Worm (Caenorhabditis elegans) whole organism, L4 larva: Measurements from ENCODE around the gene K01A6.4.

ENCODE experiments used
- F10B5.3 ChIP-seq: sonication (generic microtip); optimal IDR thresholded peaks from 2 replicates; lab custom pipeline; 2016; ENCODE audit warnings: mild to moderate bottlenecking, missing genetic modification characterization, missing compliant biosample characterization
- F49E8.2 ChIP-seq: sonication (generic microtip); optimal IDR thresholded peaks from 2 replicates; lab custom pipeline; 2016; ENCODE audit warnings: missing compliant biosample characterization, mild to moderate bottlenecking, missing genetic modification characterization, borderline replicate concordance
- T20F7.1 ChIP-seq: fragments of 200-800 bp; sonication (Bioruptor generic); optimal IDR thresholded peaks from 2 replicates; lab custom pipeline; 2018; ENCODE audit warnings: mild to moderate bottlenecking, missing genetic modification characterization, missing compliant biosample characterization
- Y105C5A.15 ChIP-seq: fragments of 200-800 bp; sonication (Bioruptor generic); IDR thresholded peaks from 2 replicates; pipeline ENCODE4 v1.3.6; 2022; ENCODE audit warnings: missing genetic modification characterization, missing compliant biosample characterization
- Y48G9A.11 ChIP-seq: fragments of 200-800 bp; sonication (Bioruptor generic); IDR thresholded peaks from 2 replicates; pipeline ENCODE4 v1.3.6; 2022; ENCODE audit warnings: missing genetic modification reagents, missing genetic modification characterization, missing compliant biosample characterization
- Y5F2A.4 ChIP-seq: fragments of 200-800 bp; sonication (Bioruptor generic); optimal IDR thresholded peaks from 2 replicates; lab custom pipeline; 2018; ENCODE audit warnings: mild to moderate bottlenecking, missing genetic modification characterization, missing compliant biosample characterization
- Y75B8A.6 ChIP-seq: fragments of 200-800 bp; sonication (Bioruptor generic); IDR thresholded peaks from 2 replicates; pipeline ENCODE4 v1.3.6; 2022; ENCODE audit warnings: missing genetic modification reagents, missing genetic modification characterization, missing compliant biosample characterization
- attf-4 ChIP-seq: sonication (generic microtip); optimal IDR thresholded peaks from 3 replicates; lab custom pipeline; 2017; ENCODE audit warnings: missing biosample characterization, missing genetic modification characterization
- ceh-82 ChIP-seq: sonication (generic microtip); optimal IDR thresholded peaks from 2 replicates; lab custom pipeline; 2017; ENCODE audit warnings: missing biosample characterization, missing genetic modification characterization
- ces-1 ChIP-seq: fragments of 150-350 bp; sonication (generic microtip); optimal IDR thresholded peaks from 4 replicates; lab custom pipeline; 2014; ENCODE audit warnings: missing biosample characterization, missing genetic modification reagents, missing genetic modification characterization
- cey-2 ChIP-seq: sonication (generic microtip); optimal IDR thresholded peaks from 3 replicates; lab custom pipeline; 2017; ENCODE audit warnings: missing genetic modification characterization, mild to moderate bottlenecking, missing compliant biosample characterization, antibody characterized with exemption, borderline replicate concordance; ENCODE audit not compliant: insufficient read depth
- daf-19 ChIP-seq: fragments of 200-800 bp; sonication (Bioruptor generic); conservative IDR thresholded peaks from 2 replicates; pipeline ENCODE4 v1.3.6; 2022; ENCODE audit warnings: missing genetic modification characterization, missing compliant biosample characterization
- dmd-6 ChIP-seq: fragments of 200-800 bp; sonication (Bioruptor generic); IDR thresholded peaks from 2 replicates; pipeline ENCODE4 v1.3.6; 2022; ENCODE audit warnings: missing genetic modification reagents, missing genetic modification characterization, missing compliant biosample characterization
- duxl-1 ChIP-seq: sonication (generic microtip); optimal IDR thresholded peaks from 2 replicates; lab custom pipeline; 2016; ENCODE audit warnings: mild to moderate bottlenecking, missing genetic modification characterization, moderate library complexity, missing compliant biosample characterization; ENCODE audit not compliant: poor library complexity
- dve-1 ChIP-seq: sonication (generic microtip); optimal IDR thresholded peaks from 2 replicates; lab custom pipeline; 2017; ENCODE audit warnings: antibody characterized with exemption, mild to moderate bottlenecking, missing genetic modification characterization, missing compliant biosample characterization; ENCODE audit not compliant: insufficient read depth
- egl-27 ChIP-seq: sonication (generic microtip); optimal IDR thresholded peaks from 3 replicates; lab custom pipeline; 2017; ENCODE audit warnings: missing biosample characterization, missing genetic modification reagents, missing genetic modification characterization
- fos-1 ChIP-seq: fragments of 150-350 bp; optimal IDR thresholded peaks from 2 replicates; lab custom pipeline; 2014; ENCODE audit warnings: missing biosample characterization, missing genetic modification characterization
- gei-8 ChIP-seq: fragments of 200-800 bp; sonication (Bioruptor generic); optimal IDR thresholded peaks from 2 replicates; lab custom pipeline; 2018; ENCODE audit warnings: mild to moderate bottlenecking, missing genetic modification characterization, missing compliant biosample characterization
- hif-1 ChIP-seq, 2 experiments: sonication (generic microtip); optimal IDR thresholded peaks; 2 replicates each; lab custom pipeline; 2016 to 2017; ENCODE audit warnings: missing compliant biosample characterization in 2 of 2, missing genetic modification characterization in 2 of 2, missing genetic modification reagents in 2 of 2, missing genotype in 2 of 2, mild to moderate bottlenecking in 1 of 2
- hlh-11 ChIP-seq: fragments of 200-800 bp; sonication (Bioruptor generic); optimal IDR thresholded peaks from 2 replicates; lab custom pipeline; 2018; ENCODE audit warnings: mild to moderate bottlenecking, missing genetic modification characterization, missing compliant biosample characterization
- hmg-1.1 ChIP-seq: fragments of 200-800 bp; sonication (Bioruptor generic); IDR thresholded peaks from 2 replicates; pipeline ENCODE4 v1.3.6; 2022; ENCODE audit warnings: missing genetic modification reagents, missing genetic modification characterization, missing compliant biosample characterization
- lim-7 ChIP-seq: fragments of 200-800 bp; sonication (Bioruptor generic); IDR thresholded peaks from 2 replicates; pipeline ENCODE4 v1.3.6; 2022; ENCODE audit warnings: missing genetic modification characterization, missing compliant biosample characterization
- lin-29 ChIP-seq: fragments of 200-800 bp; sonication (Bioruptor generic); IDR thresholded peaks from 2 replicates; pipeline ENCODE4 v1.3.6; 2022; ENCODE audit warnings: missing genetic modification reagents, missing genetic modification characterization, missing compliant biosample characterization
- lsy-2 ChIP-seq, 2 experiments: fragments of 150-350 bp in 1 of 2; sonication (generic microtip) in 1 of 2; optimal IDR thresholded peaks; 2 replicates each; lab custom pipeline; 2014 to 2017; ENCODE audit warnings: missing biosample characterization in 2 of 2, missing genetic modification characterization in 2 of 2
- madf-5 ChIP-seq, 2 experiments: fragments of 200-800 bp; sonication (Bioruptor generic); IDR thresholded peaks; 2 replicates each; pipeline ENCODE4 v1.3.6; 2022; ENCODE audit warnings: missing compliant biosample characterization in 2 of 2, missing genetic modification characterization in 2 of 2
- mep-1 ChIP-seq: fragments of 150-350 bp; sonication (generic microtip); optimal IDR thresholded peaks from 3 replicates; lab custom pipeline; 2014; ENCODE audit warnings: missing biosample characterization, missing genetic modification characterization
- nhr-102 ChIP-seq: sonication (generic microtip); optimal IDR thresholded peaks from 2 replicates; lab custom pipeline; 2016; ENCODE audit warnings: mild to moderate bottlenecking, missing genetic modification characterization, moderate library complexity, missing compliant biosample characterization
- nhr-11 ChIP-seq: fragments of 150-350 bp; optimal IDR thresholded peaks from 2 replicates; lab custom pipeline; 2014; ENCODE audit warnings: missing biosample characterization, missing genetic modification characterization
- nhr-111 ChIP-seq: fragments of 200-800 bp; sonication (Bioruptor generic); optimal IDR thresholded peaks from 2 replicates; lab custom pipeline; 2018; ENCODE audit warnings: mild to moderate bottlenecking, missing genetic modification characterization, missing compliant biosample characterization
- nhr-237 ChIP-seq: sonication (generic microtip); optimal IDR thresholded peaks from 2 replicates; lab custom pipeline; 2017; ENCODE audit warnings: missing biosample characterization, missing genetic modification characterization
- nhr-28 ChIP-seq: fragments of 150-350 bp; optimal IDR thresholded peaks from 2 replicates; lab custom pipeline; 2014; ENCODE audit warnings: missing biosample characterization, missing genetic modification characterization
- nhr-48 ChIP-seq: sonication (generic microtip); optimal IDR thresholded peaks from 2 replicates; lab custom pipeline; 2016; ENCODE audit warnings: mild to moderate bottlenecking, missing genetic modification characterization, missing compliant biosample characterization
- nhr-76 ChIP-seq: fragments of 150-350 bp; optimal IDR thresholded peaks from 2 replicates; lab custom pipeline; 2014; ENCODE audit warnings: missing biosample characterization, missing genetic modification characterization
- nhr-77 ChIP-seq: fragments of 150-350 bp; optimal IDR thresholded peaks from 2 replicates; lab custom pipeline; 2014; ENCODE audit warnings: missing biosample characterization, missing genetic modification characterization
- pha-4 ChIP-seq, 2 experiments: fragments of 150-350 bp in 1 of 2; fragments of 200-800 bp in 1 of 2; sonication (Bioruptor generic) in 1 of 2; IDR thresholded peaks in 1 of 2; optimal IDR thresholded peaks in 1 of 2; 2 replicates each; pipeline versions ENCODE4 v1.3.6 to Lab custom; 2014 to 2022; ENCODE audit warnings: missing genetic modification characterization in 2 of 2, missing genetic modification reagents in 2 of 2, missing biosample characterization in 1 of 2, missing compliant biosample characterization in 1 of 2
- pqm-1 ChIP-seq: sonication (generic microtip); optimal IDR thresholded peaks from 2 replicates; lab custom pipeline; 2017; ENCODE audit warnings: missing biosample characterization, missing genetic modification characterization
- rbr-2 ChIP-seq: sonication (generic microtip); optimal IDR thresholded peaks from 2 replicates; lab custom pipeline; 2016; ENCODE audit warnings: missing genotype, missing genetic modification characterization, missing compliant biosample characterization
- saeg-2 ChIP-seq: fragments of 200-800 bp; sonication (Bioruptor generic); IDR thresholded peaks from 2 replicates; pipeline ENCODE4 v1.3.6; 2022; ENCODE audit warnings: missing genetic modification reagents, missing genetic modification characterization, missing compliant biosample characterization
- sdz-12 ChIP-seq: fragments of 200-800 bp; sonication (Bioruptor generic); optimal IDR thresholded peaks from 2 replicates; lab custom pipeline; 2018; ENCODE audit warnings: mild to moderate bottlenecking, missing genetic modification characterization, missing compliant biosample characterization
- set-16 ChIP-seq: fragments of 200-800 bp; sonication (Bioruptor generic); IDR thresholded peaks from 2 replicates; pipeline ENCODE4 v1.3.6; 2022; ENCODE audit warnings: missing genetic modification reagents, missing genetic modification characterization, missing compliant biosample characterization
- spr-1 ChIP-seq: sonication (generic microtip); optimal IDR thresholded peaks from 2 replicates; lab custom pipeline; 2016; ENCODE audit warnings: mild to moderate bottlenecking, missing genetic modification characterization, missing compliant biosample characterization
- tag-97 ChIP-seq: fragments of 200-800 bp; sonication (Bioruptor generic); IDR thresholded peaks from 2 replicates; pipeline ENCODE4 v1.3.6; 2022; ENCODE audit warnings: missing genetic modification characterization, missing compliant biosample characterization
- zip-2 ChIP-seq: fragments of 150-350 bp; optimal IDR thresholded peaks from 2 replicates; lab custom pipeline; 2014; ENCODE audit warnings: missing biosample characterization, missing genetic modification characterization
- ztf-7 ChIP-seq: fragments of 150-350 bp; optimal IDR thresholded peaks from 2 replicates; lab custom pipeline; 2014; ENCODE audit warnings: missing biosample characterization, missing genetic modification characterization

The K01A6.4 gene

DNA sequence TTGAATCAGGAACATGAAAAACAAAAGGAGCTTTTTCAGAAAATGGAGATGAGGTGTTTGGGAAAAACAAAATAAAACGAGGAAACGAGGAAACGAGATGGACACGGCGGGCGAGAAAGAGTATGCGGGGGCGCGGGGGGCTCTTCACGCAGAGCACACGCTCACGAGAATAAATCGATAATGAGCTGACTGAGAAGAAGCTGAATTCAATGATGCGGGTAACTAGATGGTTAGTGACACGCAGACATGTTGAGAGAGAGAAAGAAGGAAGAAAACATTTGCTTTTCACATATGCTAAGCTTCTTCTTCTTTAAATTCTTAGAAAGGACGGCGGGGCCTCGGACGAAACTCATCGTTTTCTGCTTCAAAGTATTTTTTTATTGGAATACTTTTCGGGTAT is 25.4 kb upstream of the K01A6.4 start (continued):
- no peak for TF ChIP-seq T20F7.1 (GFP tag; lab: Kevin White, UChicago)
- no peak for TF ChIP-seq Y48G9A.11 (GFP tag; lab: Robert Waterston, UW)
- TF ChIP-seq set-16 (GFP tag; lab: Robert Waterston, UW): no peak
- no peak for TF ChIP-seq saeg-2
- TF ChIP-seq rbr-2: peak; percentile 73
- no peak for TF ChIP-seq duxl-1
- no peak for TF ChIP-seq gei-8 (GFP tag; lab: Kevin White, UChicago)
- TF ChIP-seq ceh-82: no peak
- no peak for TF ChIP-seq lim-7 (GFP tag; lab: Robert Waterston, UW)
- TF ChIP-seq attf-4: no peak
- TF ChIP-seq nhr-237: no peak
- TF ChIP-seq spr-1 (tag; lab: Kevin White, UChicago): no peak
- peak; percentile 21 to 43 for TF ChIP-seq lsy-2 (tag; optimal IDR thresholded peaks at IDR 0.05; lab: Kevin White, UChicago)
- peak in 1 of 2 experiments; percentile 41 for TF ChIP-seq hif-1 (tag; optimal IDR thresholded peaks at IDR 0.05; lab: Kevin White, UChicago)
- TF ChIP-seq Y5F2A.4 (GFP tag; lab: Kevin White, UChicago): no peak
- TF ChIP-seq lin-29 (GFP tag; lab: Robert Waterston, UW): no peak
- TF ChIP-seq madf-5 (GFP tag; IDR thresholded peaks at IDR 0.05; lab: Robert Waterston, UW): no peak
- TF ChIP-seq F49E8.2 (tag; lab: Kevin White, UChicago): no peak
- TF ChIP-seq sdz-12 (GFP tag; lab: Kevin White, UChicago): no peak
- TF ChIP-seq mep-1 (tag; lab: Kevin White, UChicago): peak; percentile 52
- TF ChIP-seq pqm-1 (tag; lab: Kevin White, UChicago): no peak
- TF ChIP-seq nhr-76 (tag; lab: Kevin White, UChicago): no peak
- no peak for TF ChIP-seq Y75B8A.6 (GFP tag; lab: Robert Waterston, UW)
- no peak for TF ChIP-seq nhr-111 (GFP tag; lab: Kevin White, UChicago)
- TF ChIP-seq ces-1 (GFP tag; lab: Kevin White, UChicago): no peak
- TF ChIP-seq tag-97 (GFP tag; lab: Robert Waterston, UW): no peak
- TF ChIP-seq cey-2: no peak
- TF ChIP-seq F10B5.3: no peak
- TF ChIP-seq daf-19 (GFP tag; lab: Robert Waterston, UW): no peak
- TF ChIP-seq zip-2: no peak
- peak; percentile 20 for TF ChIP-seq nhr-11 (tag; lab: Kevin White, UChicago)
- TF ChIP-seq nhr-102 (tag; lab: Kevin White, UChicago): no peak
- TF ChIP-seq nhr-48 (tag; lab: Kevin White, UChicago): no peak
- TF ChIP-seq nhr-77 (tag; lab: Kevin White, UChicago): no peak
- TF ChIP-seq dve-1: no peak
- TF ChIP-seq, all 104 proteins: peak for 16

DNA sequence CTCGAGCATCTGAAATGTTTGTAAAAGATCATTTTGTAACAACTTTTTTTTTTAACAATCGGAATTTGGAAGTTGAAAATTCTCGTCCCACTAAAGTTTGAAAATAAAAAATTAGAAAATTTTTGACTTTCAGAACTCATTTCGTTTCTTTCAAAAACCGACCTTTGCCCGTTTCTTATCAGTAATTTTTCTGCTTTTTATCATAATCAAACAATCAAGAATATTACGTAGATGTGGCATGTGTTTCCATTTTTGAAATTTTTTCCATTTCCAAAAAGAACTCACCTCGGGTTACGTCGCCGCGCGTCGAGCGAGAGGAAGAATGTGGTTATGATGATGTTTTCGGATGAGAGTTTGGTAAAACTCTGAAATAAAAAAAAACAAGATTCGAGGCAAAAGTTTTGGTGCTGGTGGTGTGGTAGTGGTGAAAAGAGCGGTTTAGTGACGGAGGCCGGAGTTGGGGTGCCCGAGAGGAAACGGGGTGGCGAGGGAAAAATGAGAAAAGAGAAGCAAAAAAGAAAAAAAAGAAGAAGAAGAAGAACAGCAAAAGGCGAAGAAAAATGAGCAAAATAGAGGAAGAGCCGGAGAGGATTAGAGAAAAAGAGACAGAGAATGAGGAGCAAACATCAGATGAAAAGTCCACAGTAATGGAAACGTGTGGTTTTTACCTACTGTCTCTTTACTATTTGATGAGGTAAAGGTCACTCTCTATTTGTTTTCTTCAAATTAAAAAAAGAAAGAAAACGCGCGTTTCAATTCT is 20.8 kb upstream of the K01A6.4 start, which contains the start of gene T12A7.2:
Gene T12A7.2 (minus strand): TSS at position 412 of the 760 bp plus-strand sequence.
- no peak for TF ChIP-seq nhr-48 (tag; lab: Kevin White, UChicago)
- TF ChIP-seq fos-1 (tag; lab: Kevin White, UChicago): no peak
- peak; percentile 38; the same call in 1 of the 2 replicates for TF ChIP-seq hmg-1.1
- TF ChIP-seq set-16 (GFP tag; lab: Robert Waterston, UW): peak; percentile 52
- TF ChIP-seq dve-1: peak; percentile 24
- no peak for TF ChIP-seq nhr-28 (tag; lab: Kevin White, UChicago)
- no peak for TF ChIP-seq Y105C5A.15
- TF ChIP-seq egl-27 (tag; lab: Kevin White, UChicago): no peak
- peak; percentile 19; the same call in 1 of the 2 replicates for TF ChIP-seq dmd-6 (GFP tag; lab: Robert Waterston, UW)
- TF ChIP-seq F10B5.3: no peak
- TF ChIP-seq ztf-7: no peak
- TF ChIP-seq hlh-11 (tag; lab: Kevin White, UChicago): peak; percentile 1
- peak; percentile 38; the same call in 1 of the 2 replicates for TF ChIP-seq pha-4 (GFP tag; IDR thresholded peaks at IDR 0.05; lab: Robert Waterston, UW)
- peak; percentile 32 for TF ChIP-seq pha-4 (tag; optimal IDR thresholded peaks at IDR 0.05; lab: Kevin White, UChicago)
- TF ChIP-seq, all 104 proteins: peak for 6
